Worm (Caenorhabditis elegans) whole organism, L4/young adult: ENCODE data around the gene C16A11.2.

Source experiments
- W03F9.2 ChIP-seq: fragments of 150-350 bp; optimal IDR thresholded peaks from 2 replicates; lab custom pipeline; 2014; ENCODE audit warnings: missing biosample characterization, missing genetic modification characterization
- dao-5 ChIP-seq: sonication (generic microtip); optimal IDR thresholded peaks from 2 replicates; lab custom pipeline; 2016; ENCODE audit warnings: missing genotype, missing genetic modification characterization, moderate library complexity, missing compliant biosample characterization

- no peak for TF ChIP-seq dao-5 (tag; lab: Kevin White, UChicago)
- no peak for TF ChIP-seq W03F9.2 (tag; lab: Kevin White, UChicago)
Observed at ce11 chrII:4226598-4227096, 11.4 kb upstream of the C16A11.2 start, which contains the start of gene C16A11.4.
